Fruit fly (Drosophila melanogaster): Measurements from ENCODE around the gene myd.

- TF ChIP-seq fkh (GFP tag; optimal IDR thresholded peaks at IDR 0.05) (peak; percentile 24), Lpt (GFP tag; optimal IDR thresholded peaks at IDR 0.05) (no peak), CG8632 (GFP tag; optimal IDR thresholded peaks at IDR 0.05) (no peak), Gug (GFP tag; IDR thresholded peaks at IDR 0.05) (peak; percentile 9; the same call in 1 of the 2 replicates), CG4318 (GFP tag; optimal IDR thresholded peaks at IDR 0.05) (peak; percentile 70), CG3919 (GFP tag; optimal IDR thresholded peaks at IDR 0.05) (peak; percentile 59), Sox102F (GFP tag; optimal IDR thresholded peaks at IDR 0.05) (peak; percentile 1), Smox (GFP tag; optimal IDR thresholded peaks at IDR 0.05) (peak; percentile 32), ss (GFP tag; optimal IDR thresholded peaks at IDR 0.05) (no peak), eg (GFP tag; IDR thresholded peaks at IDR 0.05) (peak; percentile 66), CG15336 (GFP tag; IDR thresholded peaks at IDR 0.05) (no peak), CG11902 (GFP tag; optimal IDR thresholded peaks at IDR 0.05) (no peak)
Observed at dm6 chr3R:19164873-19165456, 15.5 kb upstream of the myd start.
